Fruit fly (Drosophila melanogaster): ENCODE data around the gene CG15771.
A peak's percentile ranks its signal among the peaks of the same experiment; 100 is the strongest.

CG15771 gene

DNA sequence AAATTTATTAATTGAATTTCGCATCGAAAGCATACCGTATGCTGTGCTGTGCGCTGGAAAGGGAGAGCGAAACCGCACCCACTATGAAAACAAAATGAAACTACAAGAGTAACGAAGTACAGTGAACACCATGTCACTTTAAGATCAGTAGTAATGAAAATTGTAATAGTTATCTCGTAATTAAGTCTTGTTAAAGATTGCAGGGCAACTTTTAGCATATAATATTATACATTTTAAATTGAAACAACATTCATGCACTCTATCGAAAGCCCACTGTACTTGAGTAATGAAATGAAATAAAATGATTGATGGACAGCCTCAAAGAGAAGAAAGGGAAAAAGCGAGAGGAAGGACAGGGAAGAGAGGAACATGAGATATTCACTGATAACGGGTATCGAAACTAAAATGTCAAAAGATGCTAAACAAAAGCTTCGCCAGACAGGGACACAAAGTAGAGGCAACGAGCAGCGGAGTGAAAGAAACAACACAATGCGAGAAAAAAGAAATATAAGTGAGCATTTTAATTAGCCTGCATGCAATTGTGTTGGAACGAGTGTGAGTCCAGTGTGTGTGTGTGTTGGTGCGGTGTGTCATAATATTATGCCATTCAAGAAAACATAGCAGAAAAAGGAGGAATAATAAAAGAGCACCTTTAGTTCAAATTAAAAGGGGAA is 20.0 kb upstream of the CG15771 start (continued):
- TF ChIP-seq CG11085 (GFP tag; IDR thresholded peaks at IDR 0.05) (peak; percentile 54), Dip3 (GFP tag; optimal IDR thresholded peaks at IDR 0.05) (peak; percentile 76), Blimp-1 (GFP tag; optimal IDR thresholded peaks at IDR 0.05) (peak; percentile 67), slp2 (GFP tag; optimal IDR thresholded peaks at IDR 0.05) (peak; percentile 21), Poxn (GFP tag; IDR thresholded peaks at IDR 0.05) (peak; percentile 51; the same call in 1 of the 2 replicates), knrl (GFP tag; IDR thresholded peaks at IDR 0.05; ENCODE audit: partially characterized antibody) (no peak), CG2129 (GFP tag; IDR thresholded peaks at IDR 0.05; ENCODE audit: partially characterized antibody) (no peak), CG11504 (tag; optimal IDR thresholded peaks at IDR 0.05) (peak; percentile 87), CG18011 (GFP tag; optimal IDR thresholded peaks at IDR 0.05) (peak; percentile 7), Dbx (GFP tag; IDR thresholded peaks at IDR 0.05) (peak; percentile 63; the same call in 2 of the 3 replicates), z (GFP tag; IDR thresholded peaks at IDR 0.05) (no peak), crc (GFP tag; optimal IDR thresholded peaks at IDR 0.05) (peak; percentile 24), H15 (GFP tag; IDR thresholded peaks at IDR 0.05) (peak; percentile 61; the same call in 2 of the 3 replicates), ap (GFP tag; IDR thresholded peaks at IDR 0.05) (peak; percentile 70), tio (GFP tag; optimal IDR thresholded peaks at IDR 0.05) (peak; percentile 62), CG6254 (GFP tag; optimal IDR thresholded peaks at IDR 0.05) (peak; percentile 15), grn (GFP tag; optimal IDR thresholded peaks at IDR 0.05) (no peak), Rx (GFP tag; IDR thresholded peaks at IDR 0.05) (peak; percentile 53; the same call in 1 of the 2 replicates), lab (GFP tag; optimal IDR thresholded peaks at IDR 0.05) (peak; percentile 87), CG12219 (GFP tag; optimal IDR thresholded peaks at IDR 0.05) (peak; percentile 51), E2f2 (GFP tag; IDR thresholded peaks at IDR 0.05) (peak; percentile 51; the same call in 1 of the 2 replicates), CG2202 (tag; optimal IDR thresholded peaks at IDR 0.05) (peak; percentile 30), CG2875 (GFP tag; optimal IDR thresholded peaks at IDR 0.05) (peak; percentile 51), CG4282 (GFP tag; optimal IDR thresholded peaks at IDR 0.05) (no peak), CG1647 (GFP tag; optimal IDR thresholded peaks at IDR 0.05) (peak; percentile 29), CG15514 (GFP tag; optimal IDR thresholded peaks at IDR 0.05) (peak; percentile 58), cg (GFP tag; optimal IDR thresholded peaks at IDR 0.05) (peak; percentile 3), CG16779 (GFP tag; IDR thresholded peaks at IDR 0.05) (peak; percentile 69; the same call in 1 of the 2 replicates), CG9437 (GFP tag; optimal IDR thresholded peaks at IDR 0.05) (peak; percentile 46), pfk (GFP tag; optimal IDR thresholded peaks at IDR 0.05) (no peak), lov (optimal IDR thresholded peaks at IDR 0.05) (no peak), lov (GFP tag; IDR thresholded peaks at IDR 0.05) (no peak), Doc2 (GFP tag; IDR thresholded peaks at IDR 0.05) (no peak), Pdp1 (GFP tag; optimal IDR thresholded peaks at IDR 0.05) (peak; percentile 65 to 69), dan (GFP tag; IDR thresholded peaks at IDR 0.05) (0 out of 2 replicates have a peak, but pooled peaks have one; percentile 30), stc (GFP tag; IDR thresholded peaks at IDR 0.05) (peak; percentile 81), danr (GFP tag; IDR thresholded peaks at IDR 0.05) (no peak), dysf (GFP tag; IDR thresholded peaks at IDR 0.05) (peak; percentile 83), Hey (tag; optimal IDR thresholded peaks at IDR 0.05) (no peak), CG6683 (GFP tag; optimal IDR thresholded peaks at IDR 0.05) (peak; percentile 29), tx (GFP tag; optimal IDR thresholded peaks at IDR 0.05) (peak; percentile 7), ham (GFP tag; IDR thresholded peaks at IDR 0.05) (no peak), CG3065 (GFP tag; optimal IDR thresholded peaks at IDR 0.05) (peak; percentile 12), CG17802 (tag; optimal IDR thresholded peaks at IDR 0.05) (no peak)

All from whole organism, embryonic.